Worm (Caenorhabditis elegans) whole organism, midembryonic: ENCODE measurements around the gene wdfy-3.
"Not testable (repeated sequence)": the region's sequence is repeated elsewhere in the genome, so short reads cannot be mapped to it uniquely, and the experiment has no call there.

Experiments
- flt-1 ChIP-seq: fragments of 200-800 bp; sonication (Bioruptor generic); IDR thresholded peaks from 2 replicates; pipeline ENCODE4 v1.3.6; 2022; ENCODE audit warnings: missing genetic modification characterization, missing compliant biosample characterization
- med-1 ChIP-seq: sonication (generic microtip); optimal IDR thresholded peaks from 2 replicates; lab custom pipeline; 2017; ENCODE audit warnings: missing genetic modification characterization, mild to moderate bottlenecking, missing compliant biosample characterization, antibody characterized with exemption, missing genetic modification reagents; ENCODE audit not compliant: insufficient read depth
- ref-1 ChIP-seq: fragments of 200-800 bp; sonication (Bioruptor generic); conservative IDR thresholded peaks from 2 replicates; pipeline ENCODE4 v1.3.6; 2022; ENCODE audit warnings: missing genetic modification reagents, missing genetic modification characterization, missing compliant biosample characterization
- ztf-29 ChIP-seq: fragments of 200-800 bp; sonication (Bioruptor generic); IDR thresholded peaks from 2 replicates; pipeline ENCODE4 v1.3.6; 2022; ENCODE audit warnings: missing genetic modification reagents, missing genetic modification characterization, missing compliant biosample characterization

- TF ChIP-seq ref-1, result 0 out of 2 replicates have a peak, but pooled peaks have one; percentile 12
- not testable (repeated sequence) for TF ChIP-seq flt-1 (GFP tag; lab: Robert Waterston, UW); med-1 (GFP tag; lab: Kevin White, UChicago); ztf-29 (GFP tag; lab: Robert Waterston, UW)
These were observed 31.6 kb upstream of the wdfy-3 start for ce11 chrIV:12621483-12622078.
